Fruit fly (Drosophila melanogaster) whole organism, wandering third instar larva: ENCODE measurements around the gene CG5645.

Source experiments
- HLH106 ChIP-seq: fragments of 200-800 bp; optimal IDR thresholded peaks from 3 replicates; lab custom pipeline; 2019; ENCODE audit warnings: missing biosample characterization, mild to moderate bottlenecking, missing genetic modification characterization, moderate library complexity
- br ChIP-seq: fragments of 200-800 bp; sonication (Bioruptor generic); optimal IDR thresholded peaks from 2 replicates; lab custom pipeline; 2016; ENCODE audit warnings: missing biosample characterization, missing genetic modification characterization
- sv ChIP-seq: fragments of 200-800 bp; sonication (Bioruptor generic); optimal IDR thresholded peaks from 3 replicates; lab custom pipeline; 2016; ENCODE audit warnings: missing biosample characterization, missing genetic modification characterization
- usp ChIP-seq: fragments of >200 bp; optimal IDR thresholded peaks from 2 replicates; lab custom pipeline; 2017; ENCODE audit warnings: missing biosample characterization, missing genetic modification characterization

DNA sequence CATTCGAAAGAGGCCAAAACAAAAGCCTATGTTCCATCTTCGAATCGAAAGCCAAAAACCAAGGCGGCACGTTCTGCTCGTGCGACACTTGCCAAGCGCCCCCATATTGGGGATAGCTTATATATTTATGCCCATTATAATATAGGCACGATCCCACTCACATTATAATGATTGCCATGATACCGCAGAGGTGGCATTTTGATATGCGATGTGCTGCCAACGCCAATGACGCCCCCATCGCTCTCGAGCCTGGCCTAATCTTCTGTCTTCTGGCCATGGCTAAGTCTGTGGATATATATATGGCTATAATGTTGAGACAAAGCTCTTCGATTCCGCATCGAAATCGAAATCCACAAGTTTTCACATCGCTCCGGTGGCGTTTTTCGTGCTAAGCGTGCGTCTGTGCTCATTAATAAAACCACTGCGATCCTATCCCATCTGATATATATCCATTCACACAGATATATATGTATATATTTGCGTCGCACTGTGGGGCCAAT is 43.6 kb downstream of the CG5645 start:
- TF ChIP-seq sv (GFP tag; lab: Kevin White, UChicago) (no peak), HLH106 (tag; lab: Kevin White, UChicago) (no peak), usp (GFP tag; lab: Kevin White, UChicago) (no peak), br (GFP tag; lab: Kevin White, UChicago) (no peak)
